Worm (Caenorhabditis elegans) whole organism, L1 larva: Measurements from ENCODE around the gene C27B7.9.
A peak's percentile ranks its signal among the peaks of the same experiment; 100 is the strongest.

Experiments used
- C04F5.9 ChIP-seq: sonication (generic microtip); optimal IDR thresholded peaks from 2 replicates; lab custom pipeline; 2016; ENCODE audit warnings: missing genetic modification characterization, missing compliant biosample characterization
- C16A3.4 ChIP-seq: fragments of 150-350 bp; optimal IDR thresholded peaks from 2 replicates; lab custom pipeline; 2014; ENCODE audit warnings: missing biosample characterization, missing genetic modification characterization
- C34B4.2 ChIP-seq: sonication (generic microtip); optimal IDR thresholded peaks from 2 replicates; lab custom pipeline; 2017; ENCODE audit warnings: mild to moderate bottlenecking, missing genetic modification characterization, missing compliant biosample characterization
- F16B12.6 ChIP-seq: fragments of 150-350 bp; optimal IDR thresholded peaks from 2 replicates; lab custom pipeline; 2014; ENCODE audit warnings: missing biosample characterization, missing genetic modification characterization
- aly-2 ChIP-seq: fragments of 150-350 bp; optimal IDR thresholded peaks from 2 replicates; lab custom pipeline; 2014; ENCODE audit warnings: missing biosample characterization, missing genetic modification characterization
- blmp-1 ChIP-seq: fragments of 150-350 bp; optimal IDR thresholded peaks from 2 replicates; lab custom pipeline; 2014; ENCODE audit warnings: missing biosample characterization, missing genetic modification characterization
- ceh-8 ChIP-seq: fragments of 200-800 bp; sonication (Bioruptor generic); optimal IDR thresholded peaks from 2 replicates; lab custom pipeline; 2018; ENCODE audit warnings: mild to moderate bottlenecking, missing genetic modification characterization, moderate library complexity, missing compliant biosample characterization
- ceh-82 ChIP-seq, 3 experiments: fragments of 150-350 bp in 1 of 3; sonication (generic microtip) in 2 of 3; optimal IDR thresholded peaks; 2 replicates each; lab custom pipeline; 2014 to 2017; ENCODE audit warnings: missing biosample characterization in 3 of 3, missing genetic modification characterization in 3 of 3
- ceh-90 ChIP-seq: sonication (generic microtip); optimal IDR thresholded peaks from 2 replicates; lab custom pipeline; 2016; ENCODE audit warnings: missing genetic modification characterization, missing compliant biosample characterization
- dpl-1 ChIP-seq, 3 experiments: fragments of 150-350 bp in 2 of 3; sonication (generic microtip) in 1 of 3; optimal IDR thresholded peaks; 2 replicates each; lab custom pipeline; 2014 to 2017; ENCODE audit warnings: missing biosample characterization in 3 of 3, missing genetic modification characterization in 3 of 3, missing genetic modification reagents in 3 of 3
- efl-3 ChIP-seq: fragments of 200-800 bp; sonication (Bioruptor generic); optimal IDR thresholded peaks from 2 replicates; lab custom pipeline; 2018; ENCODE audit warnings: mild to moderate bottlenecking, missing genetic modification characterization, missing compliant biosample characterization
- egl-13 ChIP-seq: sonication (generic microtip); optimal IDR thresholded peaks from 2 replicates; lab custom pipeline; 2016; ENCODE audit warnings: missing genotype, missing genetic modification reagents, missing genetic modification characterization, missing compliant biosample characterization
- egl-27 ChIP-seq, 2 experiments: fragments of 150-350 bp in 1 of 2; sonication (generic microtip); optimal IDR thresholded peaks; 3 replicates each; lab custom pipeline; 2017 to 2018; ENCODE audit warnings: missing biosample characterization in 2 of 2, missing genetic modification characterization in 2 of 2, missing genetic modification reagents in 2 of 2
- elt-3 ChIP-seq, 6 experiments: fragments of 150-350 bp in 1 of 6; sonication (generic microtip); optimal IDR thresholded peaks; 2 replicates each; lab custom pipeline; 2017 to 2018; ENCODE audit warnings: missing biosample characterization in 6 of 6, missing genetic modification characterization in 6 of 6, inconsistent platforms in 1 of 6
- grh-1 ChIP-seq: fragments of 200-800 bp; sonication (Bioruptor generic); IDR thresholded peaks from 2 replicates; pipeline ENCODE4 v1.3.6; 2022; ENCODE audit warnings: missing genetic modification reagents, missing genetic modification characterization, missing compliant biosample characterization
- irx-1 ChIP-seq: sonication (generic microtip); optimal IDR thresholded peaks from 2 replicates; lab custom pipeline; 2016; ENCODE audit warnings: missing genetic modification characterization, missing compliant biosample characterization
- isw-1 ChIP-seq: fragments of 200-800 bp; sonication (Bioruptor generic); IDR thresholded peaks from 2 replicates; pipeline ENCODE4 v1.3.6; 2022; ENCODE audit warnings: missing genetic modification characterization, missing compliant biosample characterization
- lin-13 ChIP-seq: fragments of 150-350 bp; optimal IDR thresholded peaks from 2 replicates; lab custom pipeline; 2014; ENCODE audit warnings: missing biosample characterization, missing genetic modification reagents, missing genetic modification characterization
- lin-15B ChIP-seq: fragments of 150-350 bp; sonication (generic microtip); optimal IDR thresholded peaks from 3 replicates; lab custom pipeline; 2014; ENCODE audit warnings: missing biosample characterization, missing genetic modification characterization
- lin-35 ChIP-seq, 2 experiments: fragments of 150-350 bp; optimal IDR thresholded peaks; 2 replicates each; lab custom pipeline; 2014; ENCODE audit warnings: missing biosample characterization in 2 of 2, missing genetic modification characterization in 2 of 2, missing genetic modification reagents in 2 of 2
- lin-39 ChIP-seq: fragments of 150-350 bp; optimal IDR thresholded peaks from 2 replicates; lab custom pipeline; 2014; ENCODE audit warnings: missing biosample characterization, missing genetic modification reagents, missing genetic modification characterization
- lir-3 ChIP-seq: sonication (generic microtip); optimal IDR thresholded peaks from 2 replicates; lab custom pipeline; 2016; ENCODE audit warnings: mild to moderate bottlenecking, missing genetic modification characterization, moderate library complexity, missing compliant biosample characterization; ENCODE audit not compliant: poor library complexity
- lsy-2 ChIP-seq, 2 experiments: fragments of 150-350 bp; optimal IDR thresholded peaks; 2 replicates each; lab custom pipeline; 2014; ENCODE audit warnings: missing biosample characterization in 2 of 2, missing genetic modification characterization in 2 of 2
- mdl-1 ChIP-seq, 2 experiments: fragments of 150-350 bp; optimal IDR thresholded peaks; 2 replicates each; lab custom pipeline; 2014 to 2017; ENCODE audit warnings: missing biosample characterization in 2 of 2, missing genetic modification characterization in 2 of 2, inconsistent platforms in 1 of 2
- mef-2 ChIP-seq: fragments of 150-350 bp; optimal IDR thresholded peaks from 2 replicates; lab custom pipeline; 2014; ENCODE audit warnings: missing biosample characterization, missing genetic modification characterization
- mep-1 ChIP-seq: fragments of 150-350 bp; optimal IDR thresholded peaks from 2 replicates; lab custom pipeline; 2014; ENCODE audit warnings: missing biosample characterization, missing genetic modification characterization
- nhr-12 ChIP-seq: sonication (generic microtip); optimal IDR thresholded peaks from 2 replicates; lab custom pipeline; 2017; ENCODE audit warnings: missing biosample characterization, missing genetic modification characterization
- nhr-19 ChIP-seq: fragments of 200-800 bp; sonication (Bioruptor generic); conservative IDR thresholded peaks from 2 replicates; pipeline ENCODE4 v1.3.6; 2022; ENCODE audit warnings: missing genetic modification characterization, missing compliant biosample characterization
- nhr-20 ChIP-seq: sonication (generic microtip); optimal IDR thresholded peaks from 2 replicates; lab custom pipeline; 2016; ENCODE audit warnings: mild to moderate bottlenecking, missing genetic modification characterization, missing compliant biosample characterization
- nhr-71 ChIP-seq: sonication (generic microtip); optimal IDR thresholded peaks from 2 replicates; lab custom pipeline; 2016; ENCODE audit warnings: mild to moderate bottlenecking, missing genetic modification characterization, moderate library complexity, missing compliant biosample characterization
- nhr-76 ChIP-seq: sonication (generic microtip); optimal IDR thresholded peaks from 2 replicates; lab custom pipeline; 2017; ENCODE audit warnings: missing biosample characterization, missing genetic modification characterization
- nhr-90 ChIP-seq: sonication (generic microtip); optimal IDR thresholded peaks from 2 replicates; lab custom pipeline; 2016; ENCODE audit warnings: mild to moderate bottlenecking, missing genetic modification characterization, missing compliant biosample characterization; ENCODE audit not compliant: poor library complexity
- pax-3 ChIP-seq: fragments of 200-800 bp; sonication (Bioruptor generic); optimal IDR thresholded peaks from 2 replicates; lab custom pipeline; 2018; ENCODE audit warnings: mild to moderate bottlenecking, missing genetic modification characterization, moderate library complexity, missing compliant biosample characterization
- rnt-1 ChIP-seq: sonication (generic microtip); optimal IDR thresholded peaks from 2 replicates; lab custom pipeline; 2016; ENCODE audit warnings: mild to moderate bottlenecking, missing genetic modification characterization, moderate library complexity, missing compliant biosample characterization
- skn-1 ChIP-seq: fragments of 150-350 bp; optimal IDR thresholded peaks from 2 replicates; lab custom pipeline; 2014; ENCODE audit warnings: missing biosample characterization, missing genetic modification characterization
- snpc-4 ChIP-seq: fragments of 150-350 bp; optimal IDR thresholded peaks from 2 replicates; lab custom pipeline; 2014; ENCODE audit warnings: missing biosample characterization, missing genetic modification characterization
- snu-23 ChIP-seq: sonication (generic microtip); optimal IDR thresholded peaks from 2 replicates; lab custom pipeline; 2016; ENCODE audit warnings: missing genetic modification characterization, missing compliant biosample characterization
- sox-4 ChIP-seq: sonication (generic microtip); optimal IDR thresholded peaks from 2 replicates; lab custom pipeline; 2016; ENCODE audit warnings: missing genetic modification characterization, missing compliant biosample characterization
- sup-37 ChIP-seq: fragments of 200-800 bp; sonication (Bioruptor generic); optimal IDR thresholded peaks from 2 replicates; lab custom pipeline; 2018; ENCODE audit warnings: mild to moderate bottlenecking, missing genetic modification characterization, missing compliant biosample characterization
- swsn-7 ChIP-seq: sonication (generic microtip); optimal IDR thresholded peaks from 2 replicates; lab custom pipeline; 2016; ENCODE audit warnings: missing genetic modification characterization, missing compliant biosample characterization
- unc-130 ChIP-seq: fragments of 150-350 bp; optimal IDR thresholded peaks from 2 replicates; lab custom pipeline; 2017; ENCODE audit warnings: missing biosample characterization, missing genetic modification characterization, inconsistent platforms
- unc-30 ChIP-seq: sonication (generic microtip); optimal IDR thresholded peaks from 2 replicates; lab custom pipeline; 2017; ENCODE audit warnings: missing biosample characterization, missing genetic modification characterization
- unc-62 ChIP-seq: fragments of 150-350 bp; optimal IDR thresholded peaks from 2 replicates; lab custom pipeline; 2014; ENCODE audit warnings: missing biosample characterization, missing genetic modification reagents, missing genetic modification characterization
- vab-15 ChIP-seq: sonication (generic microtip); optimal IDR thresholded peaks from 2 replicates; lab custom pipeline; 2017; ENCODE audit warnings: missing genotype, mild to moderate bottlenecking, missing genetic modification characterization, missing compliant biosample characterization
- xbp-1 ChIP-seq: sonication (generic microtip); optimal IDR thresholded peaks from 2 replicates; lab custom pipeline; 2016; ENCODE audit warnings: missing genetic modification characterization, missing compliant biosample characterization
- zip-4 ChIP-seq: fragments of 200-800 bp; sonication (Bioruptor generic); optimal IDR thresholded peaks from 2 replicates; lab custom pipeline; 2018; ENCODE audit warnings: mild to moderate bottlenecking, missing genetic modification characterization, moderate library complexity, missing compliant biosample characterization
- ztf-11 ChIP-seq, 2 experiments: sonication (generic microtip); optimal IDR thresholded peaks; 2 replicates each; lab custom pipeline; 2016 to 2017; ENCODE audit warnings: missing genetic modification characterization in 2 of 2, missing biosample characterization in 1 of 2, missing compliant biosample characterization in 1 of 2

Gene C27B7.9

DNA sequence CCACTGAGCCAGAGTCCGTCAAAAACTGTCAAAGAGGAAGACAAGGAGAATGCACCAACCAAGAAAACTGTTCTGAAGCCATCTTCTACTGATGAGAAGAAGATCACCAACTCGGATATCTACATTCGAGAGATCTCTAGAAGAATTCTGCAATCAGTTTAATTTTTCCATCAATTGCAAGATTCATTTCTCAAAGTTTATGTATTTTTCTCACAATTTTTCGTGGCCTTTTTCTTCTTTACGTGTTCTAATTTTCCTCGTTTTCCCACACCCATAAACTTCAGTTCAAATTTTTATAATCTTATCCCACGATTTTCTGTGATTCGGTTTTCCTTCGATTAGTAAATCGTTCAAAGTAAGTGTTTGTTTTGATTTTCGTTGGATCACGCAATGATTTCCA lies 42.1 kb downstream of the C27B7.9 start, which contains the start of gene hdl-2:
Gene hdl-2, plus strand, starts transcription at position 301 of the 400 bp plus-strand sequence.
- TF ChIP-seq swsn-7 (tag; lab: Kevin White, UChicago) (no peak), C16A3.4 (tag; lab: Kevin White, UChicago) (no peak), lsy-2 (tag; optimal IDR thresholded peaks at IDR 0.05; lab: Kevin White, UChicago) (no peak), sox-4 (tag; lab: Kevin White, UChicago) (no peak)

DNA sequence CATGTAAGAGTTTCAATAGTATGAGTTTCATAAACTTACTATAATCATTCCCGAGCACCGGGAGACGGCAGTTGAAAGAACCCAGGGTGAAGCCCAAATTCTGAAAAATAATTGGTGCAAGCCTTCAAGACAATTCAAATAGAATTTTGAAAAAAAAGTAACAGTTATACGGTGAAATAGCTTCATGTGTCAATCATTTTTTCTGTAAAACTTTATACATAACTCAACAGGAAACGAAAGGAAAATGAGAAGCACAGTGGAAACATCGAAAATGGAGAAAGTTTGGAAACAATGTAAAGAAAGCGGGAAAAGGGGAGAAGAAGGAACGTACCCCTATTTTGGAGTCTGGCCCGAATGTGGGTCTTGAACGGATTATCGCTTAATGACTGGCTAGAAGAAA lies 43.0 kb downstream of the C27B7.9 start, which contains the start of gene C09G9.3:
Gene C09G9.3, minus strand, starts transcription at position 101 of the 400 bp plus-strand sequence.
- TF ChIP-seq F16B12.6 (tag; lab: Kevin White, UChicago) (no peak), lir-3 (tag; lab: Kevin White, UChicago) (no peak), lin-35 (GFP tag; optimal IDR thresholded peaks at IDR 0.05; lab: Kevin White, UChicago) (no peak), rnt-1 (tag; lab: Kevin White, UChicago) (no peak), mef-2 (tag; lab: Kevin White, UChicago) (no peak), C34B4.2 (no peak), unc-30 (tag; lab: Kevin White, UChicago) (no peak)

DNA sequence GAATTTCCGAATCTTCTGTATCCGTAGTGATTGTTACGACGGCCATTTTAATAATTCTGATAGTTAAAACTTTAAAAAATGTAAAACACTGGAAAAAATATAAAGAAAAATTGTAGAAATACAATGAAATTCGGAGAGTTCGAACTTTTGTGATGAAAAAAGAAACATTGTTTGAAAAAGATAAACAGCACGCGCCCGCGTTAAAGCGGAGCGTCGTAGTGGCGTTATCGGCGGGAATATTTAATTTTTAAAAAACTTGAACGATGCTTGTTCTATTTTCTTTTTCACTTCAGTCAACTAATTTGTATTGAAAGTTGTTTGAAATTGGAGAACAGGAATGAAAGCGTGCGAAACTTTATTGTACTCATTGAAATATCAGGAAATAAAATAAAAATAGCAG lies 46.3 kb downstream of the C27B7.9 start, which contains the start of gene npp-23:
Gene npp-23, minus strand, starts transcription at position 56 of the 400 bp plus-strand sequence.
- TF ChIP-seq mep-1: peak; percentile 72
- peak in 1 of 6 experiments; percentile 13 for TF ChIP-seq elt-3 (tag; optimal IDR thresholded peaks at IDR 0.05; lab: Kevin White, UChicago)
- TF ChIP-seq F16B12.6 (tag; lab: Kevin White, UChicago): peak; percentile 18
- peak; percentile 37 for TF ChIP-seq C16A3.4 (tag; lab: Kevin White, UChicago)
- peak; percentile 12 for TF ChIP-seq egl-13 (tag; lab: Kevin White, UChicago)
- TF ChIP-seq unc-130: peak; percentile 46
- TF ChIP-seq zip-4: no peak
- TF ChIP-seq nhr-19 (GFP tag; lab: Robert Waterston, UW): peak; percentile 54
- peak; percentile 15 for TF ChIP-seq snpc-4 (tag; lab: Kevin White, UChicago)
- peak in 1 of 2 experiments; percentile 34 for TF ChIP-seq mdl-1 (tag; optimal IDR thresholded peaks at IDR 0.05; lab: Kevin White, UChicago)
- TF ChIP-seq isw-1 (GFP tag; lab: Robert Waterston, UW): no peak; the same call in 1 of the 2 replicates
- TF ChIP-seq efl-3 (GFP tag; lab: Kevin White, UChicago): no peak
- peak; percentile 19 for TF ChIP-seq lin-15B (tag; lab: Kevin White, UChicago)
- no peak for TF ChIP-seq vab-15 (tag; lab: Kevin White, UChicago)
- TF ChIP-seq lsy-2 (tag; optimal IDR thresholded peaks at IDR 0.05; lab: Kevin White, UChicago): peak in 1 of 2 experiments; percentile 60
- TF ChIP-seq irx-1 (tag; lab: Kevin White, UChicago): no peak
- no peak for TF ChIP-seq nhr-90 (tag; lab: Kevin White, UChicago)
- TF ChIP-seq ztf-11 (tag; optimal IDR thresholded peaks at IDR 0.05; lab: Kevin White, UChicago): no peak
- peak; percentile 59 for TF ChIP-seq nhr-20
- no peak for TF ChIP-seq nhr-76
- TF ChIP-seq egl-27 (tag; optimal IDR thresholded peaks at IDR 0.05; lab: Kevin White, UChicago): no peak
- TF ChIP-seq nhr-12 (tag; lab: Kevin White, UChicago): no peak
- TF ChIP-seq xbp-1 (tag; lab: Kevin White, UChicago): peak; percentile 51
- no peak for TF ChIP-seq lin-39 (tag; lab: Kevin White, UChicago)
- no peak for TF ChIP-seq ceh-90 (tag; lab: Kevin White, UChicago)
- peak; percentile 11 for TF ChIP-seq aly-2 (tag; lab: Kevin White, UChicago)
- TF ChIP-seq lin-13 (GFP tag; lab: Kevin White, UChicago): peak; percentile 15
- no peak for TF ChIP-seq sup-37 (GFP tag; lab: Kevin White, UChicago)
- TF ChIP-seq rnt-1 (tag; lab: Kevin White, UChicago): peak; percentile 58
- no peak for TF ChIP-seq unc-62 (GFP tag; lab: Kevin White, UChicago)
- peak; percentile 38; the same call in 1 of the 2 replicates for TF ChIP-seq grh-1
- peak; percentile 51 for TF ChIP-seq skn-1 (tag; lab: Kevin White, UChicago)
- TF ChIP-seq swsn-7 (tag; lab: Kevin White, UChicago): peak; percentile 50
- TF ChIP-seq ceh-8 (GFP tag; lab: Kevin White, UChicago): no peak
- no peak for TF ChIP-seq unc-30 (tag; lab: Kevin White, UChicago)
- TF ChIP-seq C34B4.2: no peak
- peak; percentile 58 for TF ChIP-seq blmp-1 (tag; lab: Kevin White, UChicago)
- peak; percentile 72 for TF ChIP-seq snu-23 (GFP tag; lab: Kevin White, UChicago)
- peak; percentile 93 to 96 (median 95) for TF ChIP-seq dpl-1 (GFP tag; optimal IDR thresholded peaks at IDR 0.05; lab: Kevin White, UChicago)
- no peak for TF ChIP-seq C04F5.9
- no peak for TF ChIP-seq pax-3 (tag; lab: Kevin White, UChicago)
- TF ChIP-seq nhr-71 (tag; lab: Kevin White, UChicago): no peak
- peak; percentile 40 to 53 (median 43) for TF ChIP-seq ceh-82 (tag; optimal IDR thresholded peaks at IDR 0.05; lab: Kevin White, UChicago)
